Worm (Caenorhabditis elegans) whole organism, L2 larva: Measurements from ENCODE around the gene tbc-7.
A peak's percentile ranks its signal among the peaks of the same experiment; 100 is the strongest.

Experiments used
- C34F6.9 ChIP-seq: fragments of 150-350 bp; optimal IDR thresholded peaks from 2 replicates; lab custom pipeline; 2014; ENCODE audit warnings: missing biosample characterization, missing genetic modification characterization
- F13H6.1 ChIP-seq: sonication (generic microtip); optimal IDR thresholded peaks from 2 replicates; lab custom pipeline; 2016; ENCODE audit warnings: missing genetic modification characterization, missing compliant biosample characterization
- R02D3.7 ChIP-seq: fragments of 150-350 bp; optimal IDR thresholded peaks from 2 replicates; lab custom pipeline; 2014; ENCODE audit warnings: missing biosample characterization, missing genetic modification characterization
- ZK546.5 ChIP-seq: sonication (generic microtip); optimal IDR thresholded peaks from 2 replicates; lab custom pipeline; 2017; ENCODE audit warnings: missing biosample characterization, missing genetic modification characterization
- alr-1 ChIP-seq: fragments of 150-350 bp; optimal IDR thresholded peaks from 2 replicates; lab custom pipeline; 2014; ENCODE audit warnings: missing biosample characterization, missing genetic modification characterization
- ama-1 ChIP-seq: fragments of 150-350 bp; optimal IDR thresholded peaks from 2 replicates; lab custom pipeline; 2018; ENCODE audit warnings: inconsistent platforms
- blmp-1 ChIP-seq: sonication (generic microtip); optimal IDR thresholded peaks from 2 replicates; lab custom pipeline; 2017; ENCODE audit warnings: missing genetic modification characterization, mild to moderate bottlenecking, missing compliant biosample characterization, antibody characterized with exemption, moderate library complexity; ENCODE audit not compliant: insufficient read depth
- ceh-82 ChIP-seq: fragments of 150-350 bp; optimal IDR thresholded peaks from 2 replicates; lab custom pipeline; 2014; ENCODE audit warnings: missing biosample characterization, missing genetic modification characterization
- crh-2 ChIP-seq: sonication (generic microtip); optimal IDR thresholded peaks from 2 replicates; lab custom pipeline; 2017; ENCODE audit warnings: missing biosample characterization, missing genetic modification characterization
- dmd-4 ChIP-seq: sonication (generic microtip); optimal IDR thresholded peaks from 2 replicates; lab custom pipeline; 2017; ENCODE audit warnings: missing biosample characterization, missing genetic modification characterization
- egl-27 ChIP-seq: sonication (generic microtip); optimal IDR thresholded peaks from 3 replicates; lab custom pipeline; 2017; ENCODE audit warnings: missing biosample characterization, missing genetic modification reagents, missing genetic modification characterization
- elt-1 ChIP-seq: fragments of 150-350 bp; optimal IDR thresholded peaks from 2 replicates; lab custom pipeline; 2014; ENCODE audit warnings: missing biosample characterization, missing genetic modification characterization
- fos-1 ChIP-seq: fragments of 150-350 bp; optimal IDR thresholded peaks from 2 replicates; lab custom pipeline; 2014; ENCODE audit warnings: missing biosample characterization, missing genetic modification characterization
- gmeb-1 ChIP-seq: fragments of 150-350 bp; optimal IDR thresholded peaks from 2 replicates; lab custom pipeline; 2014; ENCODE audit warnings: missing biosample characterization, missing genetic modification characterization
- lin-39 ChIP-seq: fragments of 150-350 bp; optimal IDR thresholded peaks from 2 replicates; lab custom pipeline; 2014; ENCODE audit warnings: missing biosample characterization, missing genetic modification reagents, missing genetic modification characterization
- mdl-1 ChIP-seq, 2 experiments: fragments of 150-350 bp in 1 of 2; sonication (generic microtip) in 1 of 2; optimal IDR thresholded peaks; 2 replicates each; lab custom pipeline; 2017; ENCODE audit warnings: missing biosample characterization in 2 of 2, missing genetic modification characterization in 2 of 2
- nhr-11 ChIP-seq: fragments of 150-350 bp; optimal IDR thresholded peaks from 2 replicates; lab custom pipeline; 2014; ENCODE audit warnings: missing biosample characterization, missing genetic modification characterization
- nhr-129 ChIP-seq: fragments of 150-350 bp; optimal IDR thresholded peaks from 2 replicates; lab custom pipeline; 2014; ENCODE audit warnings: missing biosample characterization, missing genetic modification characterization
- nhr-23 ChIP-seq: fragments of 150-350 bp; optimal IDR thresholded peaks from 2 replicates; lab custom pipeline; 2014; ENCODE audit warnings: missing biosample characterization, missing genetic modification reagents, missing genetic modification characterization
- nhr-237 ChIP-seq: fragments of 150-350 bp; optimal IDR thresholded peaks from 2 replicates; lab custom pipeline; 2014; ENCODE audit warnings: missing biosample characterization, missing genetic modification characterization
- nhr-25 ChIP-seq: fragments of 150-350 bp; sonication (generic microtip); optimal IDR thresholded peaks from 3 replicates; lab custom pipeline; 2014; ENCODE audit warnings: missing biosample characterization, missing genetic modification characterization
- nhr-6 ChIP-seq: fragments of 150-350 bp; optimal IDR thresholded peaks from 2 replicates; lab custom pipeline; 2014; ENCODE audit warnings: missing biosample characterization, missing genetic modification characterization
- nhr-77 ChIP-seq: fragments of 150-350 bp; optimal IDR thresholded peaks from 2 replicates; lab custom pipeline; 2014; ENCODE audit warnings: missing biosample characterization, missing genetic modification characterization
- peb-1 ChIP-seq: fragments of 150-350 bp; optimal IDR thresholded peaks from 2 replicates; lab custom pipeline; 2014; ENCODE audit warnings: missing biosample characterization, missing genetic modification characterization
- sem-4 ChIP-seq: fragments of 150-350 bp; optimal IDR thresholded peaks from 2 replicates; lab custom pipeline; 2014; ENCODE audit warnings: missing biosample characterization, missing genetic modification reagents, missing genetic modification characterization
- skn-1 ChIP-seq: sonication (generic microtip); optimal IDR thresholded peaks from 2 replicates; lab custom pipeline; 2017; ENCODE audit warnings: missing biosample characterization, missing genetic modification characterization
- sma-3 ChIP-seq: sonication (generic microtip); optimal IDR thresholded peaks from 2 replicates; lab custom pipeline; 2016; ENCODE audit warnings: missing genetic modification reagents, missing genetic modification characterization, missing compliant biosample characterization
- sma-9 ChIP-seq, 2 experiments: fragments of 150-350 bp in 1 of 2; sonication (generic microtip) in 1 of 2; optimal IDR thresholded peaks; 2 replicates each; lab custom pipeline; 2014 to 2016; ENCODE audit warnings: missing genetic modification characterization in 2 of 2, mild to moderate bottlenecking in 1 of 2, missing biosample characterization in 1 of 2, missing compliant biosample characterization in 1 of 2, missing genetic modification reagents in 1 of 2, moderate library complexity in 1 of 2
- snpc-4 ChIP-seq: fragments of 150-350 bp; optimal IDR thresholded peaks from 2 replicates; lab custom pipeline; 2014; ENCODE audit warnings: missing biosample characterization, missing genetic modification characterization
- unc-39 ChIP-seq: fragments of 150-350 bp; optimal IDR thresholded peaks from 2 replicates; lab custom pipeline; 2014; ENCODE audit warnings: missing biosample characterization, missing genetic modification characterization
- unc-55 ChIP-seq: fragments of 150-350 bp; sonication (generic microtip); optimal IDR thresholded peaks from 3 replicates; lab custom pipeline; 2014; ENCODE audit warnings: missing biosample characterization, missing genetic modification reagents, missing genetic modification characterization
- unc-62 ChIP-seq: fragments of 150-350 bp; optimal IDR thresholded peaks from 2 replicates; lab custom pipeline; 2014; ENCODE audit warnings: missing biosample characterization, missing genetic modification reagents, missing genetic modification characterization
- zag-1 ChIP-seq: fragments of 150-350 bp; optimal IDR thresholded peaks from 2 replicates; lab custom pipeline; 2014; ENCODE audit warnings: missing biosample characterization, missing genetic modification characterization
- ztf-1 ChIP-seq: fragments of 200-800 bp; sonication (Bioruptor generic); conservative IDR thresholded peaks from 2 replicates; pipeline ENCODE4 v1.3.6; 2022; ENCODE audit warnings: missing genetic modification characterization, missing compliant biosample characterization
- ztf-11 ChIP-seq: sonication (generic microtip); optimal IDR thresholded peaks from 2 replicates; lab custom pipeline; 2017; ENCODE audit warnings: missing biosample characterization, missing genetic modification characterization
- ztf-4 ChIP-seq: fragments of 150-350 bp; optimal IDR thresholded peaks from 2 replicates; lab custom pipeline; 2014; ENCODE audit warnings: missing biosample characterization, missing genetic modification characterization

Gene tbc-7

DNA sequence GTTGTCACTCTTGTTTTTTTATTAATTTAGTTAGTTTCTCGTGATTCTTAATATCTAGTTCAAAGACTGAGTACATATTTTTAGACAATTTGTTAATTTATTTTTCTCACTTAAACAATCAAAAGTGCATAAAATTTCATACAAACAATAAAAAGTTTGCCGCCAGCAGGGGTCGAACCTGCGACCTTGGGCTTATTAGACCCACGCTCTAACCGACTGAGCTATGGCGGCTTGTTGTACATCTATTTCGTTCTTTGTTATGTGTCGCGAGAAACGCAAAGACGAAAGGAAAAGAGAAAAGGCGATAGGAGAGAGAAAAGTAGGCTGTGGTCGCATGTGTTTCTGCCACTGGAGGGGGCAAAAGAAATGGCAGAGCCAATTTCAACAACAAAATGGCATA, 48.6 kb upstream of the tbc-7 start (continued):
- TF ChIP-seq nhr-25 (tag; lab: Kevin White, UChicago): peak; percentile 77
- TF ChIP-seq nhr-77 (tag; lab: Kevin White, UChicago): no peak
- peak; percentile 64 for TF ChIP-seq sem-4
- no peak for TF ChIP-seq ama-1 (lab: Kevin White, UChicago)
- no peak for TF ChIP-seq ztf-1 (GFP tag; lab: Robert Waterston, UW)
- peak; percentile 8 for TF ChIP-seq nhr-11 (tag; lab: Kevin White, UChicago)
- TF ChIP-seq sma-3 (GFP tag; lab: Kevin White, UChicago): peak; percentile 72

DNA sequence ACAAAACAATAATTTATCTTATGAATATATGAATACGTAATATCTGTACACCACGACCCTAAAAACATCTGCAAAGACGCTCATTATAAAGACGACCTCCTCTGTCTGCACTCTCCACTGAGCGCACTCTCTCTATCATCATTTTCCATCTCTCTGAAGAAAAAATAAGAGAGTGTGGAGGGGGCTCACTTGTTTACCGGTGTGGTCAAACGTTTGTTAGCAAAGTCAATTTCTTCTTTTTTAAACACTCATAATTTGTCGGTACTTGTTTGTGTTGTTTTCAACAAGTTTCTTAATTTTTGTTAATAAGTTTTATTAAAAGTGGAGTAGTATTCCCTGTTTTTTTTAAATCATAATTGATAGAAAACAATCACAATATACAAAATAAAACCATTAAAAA, 47.9 kb upstream of the tbc-7 start:
- no peak for TF ChIP-seq ztf-11 (tag; lab: Kevin White, UChicago)
- TF ChIP-seq nhr-237 (tag; lab: Kevin White, UChicago): no peak
- peak; percentile 35 for TF ChIP-seq nhr-129
- peak; percentile 26 for TF ChIP-seq crh-2 (tag; lab: Kevin White, UChicago)
- TF ChIP-seq C34F6.9 (tag; lab: Kevin White, UChicago): peak; percentile 2
- TF ChIP-seq ZK546.5 (tag; lab: Kevin White, UChicago): no peak
- no peak for TF ChIP-seq skn-1 (tag; lab: Kevin White, UChicago)
- peak; percentile 3 for TF ChIP-seq zag-1
- no peak for TF ChIP-seq F13H6.1 (tag; lab: Kevin White, UChicago)
- TF ChIP-seq sem-4: no peak
- no peak for TF ChIP-seq alr-1 (tag; lab: Kevin White, UChicago)

DNA sequence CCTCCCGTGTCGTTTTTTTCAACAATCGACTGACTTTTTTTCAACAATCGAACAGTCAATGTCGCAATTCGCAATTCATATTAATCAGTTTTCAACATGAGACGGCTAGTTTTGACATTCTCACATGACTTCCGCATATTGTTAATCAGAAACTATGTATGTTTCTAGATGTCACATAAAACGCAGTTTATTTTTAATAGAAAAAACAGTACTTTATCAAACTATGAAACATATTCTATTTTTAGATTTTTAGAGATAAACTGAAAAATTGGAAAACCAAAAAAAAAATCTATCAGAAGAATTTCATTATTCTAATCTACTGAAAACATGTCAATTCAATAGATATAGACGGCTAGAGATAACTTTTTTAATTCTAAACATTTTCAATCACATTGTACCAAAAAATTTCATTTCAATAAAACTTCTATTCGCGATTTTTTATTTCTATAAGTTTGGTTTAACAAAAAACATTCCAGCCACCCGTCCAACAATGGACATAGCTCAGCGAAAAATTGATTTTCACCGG, 46.7 kb upstream of the tbc-7 start, which contains the start of gene pnk-4:
TSS of gene pnk-4 (plus strand) at position 476 of the 526 bp plus-strand sequence.
- TF ChIP-seq unc-55 (GFP tag; lab: Kevin White, UChicago): no peak
- TF ChIP-seq elt-1 (tag; lab: Kevin White, UChicago): no peak
- TF ChIP-seq egl-27 (tag; lab: Kevin White, UChicago): no peak
- no peak for TF ChIP-seq nhr-25 (tag; lab: Kevin White, UChicago)
- no peak for TF ChIP-seq lin-39 (tag; lab: Kevin White, UChicago)
- no peak for TF ChIP-seq C34F6.9 (tag; lab: Kevin White, UChicago)
- no peak for TF ChIP-seq F13H6.1 (tag; lab: Kevin White, UChicago)
- no peak for TF ChIP-seq ama-1 (lab: Kevin White, UChicago)
- TF ChIP-seq blmp-1 (tag; lab: Kevin White, UChicago): no peak
- no peak for TF ChIP-seq unc-62
- no peak for TF ChIP-seq alr-1 (tag; lab: Kevin White, UChicago)
- TF ChIP-seq fos-1: no peak
- TF ChIP-seq nhr-129: no peak
- no peak for TF ChIP-seq dmd-4 (tag; lab: Kevin White, UChicago)
- TF ChIP-seq gmeb-1 (tag; lab: Kevin White, UChicago): no peak
- no peak for TF ChIP-seq crh-2 (tag; lab: Kevin White, UChicago)
- TF ChIP-seq snpc-4: no peak
- no peak for TF ChIP-seq sem-4
- TF ChIP-seq ztf-4 (tag; lab: Kevin White, UChicago): no peak

DNA sequence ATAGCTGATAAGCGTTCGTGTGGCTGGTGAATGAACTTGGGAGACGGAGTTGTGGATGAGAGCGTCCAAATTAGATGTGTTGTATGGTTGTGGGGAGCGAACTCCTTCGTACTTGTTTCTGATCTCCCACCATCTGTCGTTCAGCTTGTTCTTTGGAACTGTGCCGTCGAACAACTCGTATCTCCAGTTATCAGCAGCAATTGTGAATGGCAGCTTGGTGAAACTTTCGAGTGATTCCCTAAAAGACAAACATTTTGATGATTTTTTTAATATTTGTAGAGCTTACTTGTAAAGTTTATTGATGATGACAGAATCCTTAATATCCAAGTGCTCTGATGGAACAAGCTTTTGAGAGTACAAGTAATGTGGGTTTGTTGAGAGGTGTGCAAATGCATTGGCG, 40.1 kb upstream of the tbc-7 start:
- TF ChIP-seq nhr-6 (tag; lab: Kevin White, UChicago) (no peak), snpc-4 (no peak), egl-27 (tag; lab: Kevin White, UChicago) (no peak), R02D3.7 (tag; lab: Kevin White, UChicago) (no peak), blmp-1 (tag; lab: Kevin White, UChicago) (no peak), lin-39 (tag; lab: Kevin White, UChicago) (no peak), unc-39 (tag; lab: Kevin White, UChicago) (no peak), peb-1 (tag; lab: Kevin White, UChicago) (no peak), sma-3 (GFP tag; lab: Kevin White, UChicago) (no peak), nhr-11 (tag; lab: Kevin White, UChicago) (no peak), ztf-4 (tag; lab: Kevin White, UChicago) (no peak), mdl-1 (tag; optimal IDR thresholded peaks at IDR 0.05; lab: Kevin White, UChicago) (no peak), skn-1 (tag; lab: Kevin White, UChicago) (no peak), sma-9 (GFP tag; optimal IDR thresholded peaks at IDR 0.05; lab: Kevin White, UChicago) (no peak), sma-9 (tag; optimal IDR thresholded peaks at IDR 0.05; lab: Kevin White, UChicago) (no peak), C34F6.9 (tag; lab: Kevin White, UChicago) (no peak), ceh-82 (tag; lab: Kevin White, UChicago) (no peak), ztf-11 (tag; lab: Kevin White, UChicago) (no peak), nhr-23 (tag; lab: Kevin White, UChicago) (no peak)
